Fruit fly (Drosophila melanogaster) whole organism, wandering third instar larva: ENCODE results near the gene CG43935.

Source experiments
- Abd-B ChIP-seq: fragments of >200 bp; optimal IDR thresholded peaks from 2 replicates; lab custom pipeline; 2017; ENCODE audit warnings: missing biosample characterization, missing genetic modification characterization
- CG9705 ChIP-seq: fragments of 200-800 bp; sonication (Bioruptor generic); optimal IDR thresholded peaks from 2 replicates; lab custom pipeline; 2018; ENCODE audit warnings: missing biosample characterization, mild to moderate bottlenecking, missing genetic modification characterization
- CrebA ChIP-seq: fragments of 200-800 bp; sonication (Bioruptor generic); optimal IDR thresholded peaks from 2 replicates; lab custom pipeline; 2016; ENCODE audit warnings: missing biosample characterization, mild to moderate bottlenecking, missing genetic modification characterization, borderline replicate concordance
- Dfd ChIP-seq: fragments of >200 bp; optimal IDR thresholded peaks from 2 replicates; lab custom pipeline; 2017; ENCODE audit warnings: missing biosample characterization, missing genetic modification characterization
- Dif ChIP-seq: fragments of 200-275, 200-300 bp; sonication (Bioruptor generic); optimal IDR thresholded peaks from 2 replicates; lab custom pipeline; 2018; ENCODE audit warnings: missing biosample characterization, missing genetic modification characterization; ENCODE audit not compliant: partially characterized antibody
- GATAd ChIP-seq: sonication (Bioruptor generic); optimal IDR thresholded peaks from 2 replicates; lab custom pipeline; 2016; ENCODE audit warnings: missing biosample characterization, missing genetic modification characterization
- HLH106 ChIP-seq: fragments of 200-800 bp; optimal IDR thresholded peaks from 3 replicates; lab custom pipeline; 2019; ENCODE audit warnings: missing biosample characterization, mild to moderate bottlenecking, missing genetic modification characterization, moderate library complexity
- Hnf4 ChIP-seq: fragments of 200-800 bp; sonication (Bioruptor generic); optimal IDR thresholded peaks from 2 replicates; lab custom pipeline; 2016; ENCODE audit warnings: missing biosample characterization, mild to moderate bottlenecking, missing genetic modification characterization
- Hr78 ChIP-seq: fragments of >200 bp; optimal IDR thresholded peaks from 2 replicates; lab custom pipeline; 2017; ENCODE audit warnings: missing biosample characterization, missing genetic modification characterization
- Hr83 ChIP-seq: fragments of 200-300 bp; sonication (Bioruptor generic); optimal IDR thresholded peaks from 2 replicates; lab custom pipeline; 2016; ENCODE audit warnings: missing biosample characterization, mild to moderate bottlenecking, missing genetic modification characterization, moderate library complexity; ENCODE audit not compliant: poor library complexity, severe bottlenecking
- Myc ChIP-seq: fragments of >200 bp; optimal IDR thresholded peaks from 2 replicates; lab custom pipeline; 2017
- Rel ChIP-seq, 2 experiments: fragments of 200-800 bp; sonication (Bioruptor generic) in 1 of 2; optimal IDR thresholded peaks; 2 replicates in 1 of 2; 3 replicates in 1 of 2; lab custom pipeline; 2016 to 2019; ENCODE audit warnings: mild to moderate bottlenecking in 2 of 2, missing biosample characterization in 2 of 2, missing genetic modification characterization in 2 of 2, moderate library complexity in 1 of 2
- Sp1 ChIP-seq: fragments of 200-800 bp; sonication (Bioruptor generic); optimal IDR thresholded peaks from 3 replicates; lab custom pipeline; 2019; ENCODE audit warnings: missing biosample characterization, mild to moderate bottlenecking, missing genetic modification characterization, moderate library complexity
- Vsx2 ChIP-seq: fragments of 200-300, 225-300 bp; sonication (Bioruptor generic); optimal IDR thresholded peaks from 2 replicates; lab custom pipeline; 2018; ENCODE audit warnings: missing biosample characterization, missing genetic modification characterization; ENCODE audit not compliant: partially characterized antibody
- br ChIP-seq: fragments of 200-800 bp; sonication (Bioruptor generic); optimal IDR thresholded peaks from 2 replicates; lab custom pipeline; 2016; ENCODE audit warnings: missing biosample characterization, missing genetic modification characterization
- brk ChIP-seq: fragments of 200-800 bp; sonication (Bioruptor generic); optimal IDR thresholded peaks from 2 replicates; lab custom pipeline; 2016; ENCODE audit warnings: missing biosample characterization, mild to moderate bottlenecking, missing genetic modification characterization
- dl ChIP-seq, 2 experiments: fragments of 175-275, 200-275 bp in 1 of 2; fragments of 200-275 bp in 1 of 2; sonication (Bioruptor generic); optimal IDR thresholded peaks; lab custom pipeline; 2018; ENCODE audit warnings: mild to moderate bottlenecking in 2 of 2, missing biosample characterization in 2 of 2, missing genetic modification characterization in 2 of 2, moderate library complexity in 2 of 2; ENCODE audit not compliant: partially characterized antibody in 2 of 2, insufficient read depth in 1 of 2
- dmrt93B ChIP-seq: fragments of 200-800 bp; sonication (Bioruptor generic); optimal IDR thresholded peaks from 2 replicates; lab custom pipeline; 2018; ENCODE audit warnings: missing biosample characterization, mild to moderate bottlenecking, missing genetic modification characterization
- foxo ChIP-seq, 2 experiments: fragments of 200-800 bp; sonication (Bioruptor generic); optimal IDR thresholded peaks; 2 replicates in 1 of 2; 3 replicates in 1 of 2; lab custom pipeline; 2016 to 2017; ENCODE audit warnings: missing biosample characterization in 2 of 2, missing genetic modification characterization in 2 of 2
- fru ChIP-seq: fragments of 200-800 bp; sonication (Bioruptor generic); optimal IDR thresholded peaks from 3 replicates; lab custom pipeline; 2016; ENCODE audit warnings: missing biosample characterization, mild to moderate bottlenecking, missing genetic modification characterization
- h ChIP-seq: fragments of 200-800 bp; sonication (Bioruptor generic); optimal IDR thresholded peaks from 3 replicates; lab custom pipeline; 2016; ENCODE audit warnings: missing biosample characterization, mild to moderate bottlenecking, missing genetic modification characterization
- lola ChIP-seq: fragments of >200 bp; optimal IDR thresholded peaks from 2 replicates; lab custom pipeline; 2017; ENCODE audit warnings: missing biosample characterization, missing genetic modification characterization
- pan ChIP-seq: fragments of >200 bp; optimal IDR thresholded peaks from 2 replicates; lab custom pipeline; 2017
- psq ChIP-seq: fragments of 200-800 bp; sonication (Bioruptor generic); optimal IDR thresholded peaks from 3 replicates; lab custom pipeline; 2017; ENCODE audit warnings: missing biosample characterization, mild to moderate bottlenecking, missing genetic modification characterization, moderate library complexity
- rgr ChIP-seq: fragments of 200-800 bp; sonication (Bioruptor generic); optimal IDR thresholded peaks from 3 replicates; lab custom pipeline; 2016; ENCODE audit warnings: missing biosample characterization, mild to moderate bottlenecking, missing genetic modification characterization
- sage ChIP-seq: fragments of 200-800 bp; sonication (Bioruptor generic); optimal IDR thresholded peaks from 2 replicates; lab custom pipeline; 2016; ENCODE audit warnings: missing biosample characterization, mild to moderate bottlenecking, missing genetic modification characterization
- usp ChIP-seq: fragments of >200 bp; optimal IDR thresholded peaks from 2 replicates; lab custom pipeline; 2017; ENCODE audit warnings: missing biosample characterization, missing genetic modification characterization
- woc ChIP-seq: sonication (Bioruptor generic); optimal IDR thresholded peaks from 2 replicates; lab custom pipeline; 2016; ENCODE audit warnings: missing biosample characterization, mild to moderate bottlenecking, missing genetic modification characterization

Gene CG43935

DNA sequence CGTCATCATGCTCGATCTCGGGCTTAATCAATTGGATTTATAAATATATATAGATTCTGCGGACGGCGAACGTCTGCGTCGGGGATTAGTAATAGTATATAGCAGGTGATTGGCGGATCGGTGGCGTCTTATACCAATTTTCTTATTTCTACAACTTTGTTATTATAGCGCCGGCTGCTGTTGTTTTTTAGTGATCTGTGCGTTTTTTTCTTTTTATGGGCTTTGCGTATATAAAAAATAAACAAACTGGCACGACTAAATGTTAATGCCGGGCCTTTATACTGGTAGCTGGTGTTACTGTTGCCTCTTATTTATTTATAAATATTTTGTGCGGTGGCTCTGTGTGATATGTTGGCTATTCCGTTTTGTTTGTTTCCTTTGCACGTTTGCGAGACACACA lies 4.0 kb downstream of the CG43935 start:
- TF ChIP-seq HLH106 (tag; lab: Kevin White, UChicago) (no peak), Hr78 (GFP tag; lab: Kevin White, UChicago) (no peak), Hnf4 (GFP tag; lab: Kevin White, UChicago) (no peak), Vsx2 (GFP tag; lab: Kevin White, UChicago) (no peak), Sp1 (GFP tag; lab: Kevin White, UChicago) (no peak), fru (GFP tag; lab: Kevin White, UChicago) (no peak), Dfd (GFP tag; lab: Kevin White, UChicago) (no peak), brk (GFP tag; lab: Kevin White, UChicago) (no peak), CG9705 (GFP tag; lab: Kevin White, UChicago) (no peak), usp (no peak), rgr (no peak), dmrt93B (GFP tag; lab: Kevin White, UChicago) (no peak), GATAd (GFP tag; lab: Kevin White, UChicago) (no peak), lola (GFP tag; lab: Kevin White, UChicago) (no peak), h (GFP tag; lab: Kevin White, UChicago) (no peak), pan (lab: Kevin White, UChicago) (no peak), Myc (lab: Kevin White, UChicago) (no peak)
- TF ChIP-seq, all 38 proteins: peak for 0

DNA sequence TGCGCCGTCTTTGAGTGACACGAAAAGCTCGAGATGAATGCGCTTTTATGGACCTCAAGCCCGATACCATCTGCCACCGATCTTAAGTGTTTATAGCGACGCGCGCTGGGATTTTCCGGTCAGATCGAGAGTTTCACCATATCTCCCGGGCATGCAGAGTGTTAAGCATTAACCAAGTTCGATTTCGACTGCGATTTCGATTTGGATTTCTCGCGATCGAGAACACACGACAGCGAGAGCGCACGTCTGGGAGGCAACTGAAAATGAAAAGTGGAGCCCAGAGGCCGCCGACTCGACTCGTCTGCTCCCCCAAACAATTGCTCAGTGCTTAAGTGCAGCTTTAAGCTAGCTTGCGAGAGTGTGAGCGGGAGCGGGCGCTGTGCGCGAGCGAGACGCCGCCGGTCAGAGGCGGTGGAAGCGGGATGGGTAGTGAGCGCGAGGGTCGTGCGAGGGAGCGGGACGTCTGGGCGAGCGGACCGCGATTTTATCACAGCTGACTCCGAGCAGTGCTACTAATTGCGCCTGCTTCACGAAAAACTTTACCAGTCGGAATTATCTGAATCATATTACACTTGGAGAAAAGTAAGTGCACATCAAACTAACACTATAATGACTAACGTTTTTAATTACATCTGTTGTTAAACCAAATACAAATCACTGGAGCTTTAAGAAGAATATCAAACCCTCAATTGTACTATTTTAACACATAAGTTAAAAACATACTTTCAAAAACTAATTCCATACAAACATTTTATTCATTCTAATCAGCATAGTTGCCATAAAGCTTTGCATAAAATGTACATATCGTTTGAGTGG lies 4.8 kb downstream of the CG43935 start, which contains the start of gene spz:
TSS of gene spz (minus strand) at position 261 of the 816 bp plus-strand sequence.
- TF ChIP-seq rgr (peak; percentile 0), fru (GFP tag; lab: Kevin White, UChicago) (peak; percentile 7), h (GFP tag; lab: Kevin White, UChicago) (peak; percentile 49), Vsx2 (GFP tag; lab: Kevin White, UChicago) (peak; percentile 33), foxo (GFP tag; optimal IDR thresholded peaks at IDR 0.05; lab: Kevin White, UChicago) (peak in 1 of 2 experiments; percentile 6), CrebA (GFP tag; lab: Kevin White, UChicago) (no peak), Abd-B (GFP tag; lab: Kevin White, UChicago) (no peak), brk (GFP tag; lab: Kevin White, UChicago) (no peak), Hr83 (GFP tag; lab: Kevin White, UChicago) (peak; percentile 32), Dif (GFP tag; lab: Kevin White, UChicago) (peak; percentile 87), dl (GFP tag; optimal IDR thresholded peaks at IDR 0.05; lab: Kevin White, UChicago; ENCODE audit: insufficient read depth in 1 of 2, partially characterized antibody in 2 of 2) (peak; percentile 61 to 89)

- TF ChIP-seq Abd-B (GFP tag; lab: Kevin White, UChicago) (no peak), dmrt93B (GFP tag; lab: Kevin White, UChicago) (no peak), sage (GFP tag; lab: Kevin White, UChicago) (no peak), br (no peak), foxo (GFP tag; optimal IDR thresholded peaks at IDR 0.05; lab: Kevin White, UChicago) (no peak), Rel (GFP tag; optimal IDR thresholded peaks at IDR 0.05; lab: Kevin White, UChicago) (no peak), Rel (tag; optimal IDR thresholded peaks at IDR 0.05; lab: Kevin White, UChicago) (no peak), brk (GFP tag; lab: Kevin White, UChicago) (no peak), CrebA (GFP tag; lab: Kevin White, UChicago) (no peak), Hnf4 (GFP tag; lab: Kevin White, UChicago) (no peak), psq (GFP tag; lab: Kevin White, UChicago) (no peak), HLH106 (tag; lab: Kevin White, UChicago) (no peak), woc (GFP tag; lab: Kevin White, UChicago) (no peak)
These were observed 5.8 kb downstream of the CG43935 start for dm6 chr3R:27070906-27071498.

DNA sequence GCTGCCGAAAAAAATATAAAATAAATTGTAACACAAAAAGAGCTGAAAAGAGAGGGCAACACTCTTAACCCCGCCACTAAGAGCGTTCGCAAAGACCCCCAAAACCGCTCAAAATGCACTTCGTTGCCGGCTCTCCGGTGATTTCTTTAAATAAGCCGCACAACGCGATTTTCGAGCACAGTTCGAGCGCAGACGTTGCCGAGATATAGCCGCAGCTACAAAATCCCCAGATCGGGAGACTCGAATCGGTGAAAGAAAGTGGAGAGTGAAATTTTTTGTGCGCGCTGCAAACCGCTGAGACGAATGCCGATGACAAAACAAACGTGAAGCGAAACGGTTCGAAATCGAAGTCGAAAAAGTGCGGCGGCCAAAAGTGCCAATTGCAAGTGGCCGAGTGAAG lies 10.5 kb downstream of the CG43935 start, which contains the start of gene CG14257:
TSS of gene CG14257 (plus strand) at position 177 of the 400 bp plus-strand sequence.
- TF ChIP-seq psq (GFP tag; lab: Kevin White, UChicago) (peak; percentile 71), GATAd (GFP tag; lab: Kevin White, UChicago) (no peak), Vsx2 (GFP tag; lab: Kevin White, UChicago) (peak; percentile 8), Rel (GFP tag; optimal IDR thresholded peaks at IDR 0.05; lab: Kevin White, UChicago) (no peak), Rel (tag; optimal IDR thresholded peaks at IDR 0.05; lab: Kevin White, UChicago) (peak; percentile 23), Dif (GFP tag; lab: Kevin White, UChicago) (peak; percentile 48)
